Worm (Caenorhabditis elegans): ENCODE results near the gene C29A12.6.
A peak's percentile ranks its signal among the peaks of the same experiment; 100 is the strongest.

C29A12.6 gene

ce11 chrV:10807862-10808327 is 39.1 kb upstream of the C29A12.6 start, which contains the start of gene plrg-1 (continued):
- peak; percentile 17 for TF ChIP-seq nhr-77 (tag; optimal IDR thresholded peaks at IDR 0.05)
- TF ChIP-seq elt-2 (tag; optimal IDR thresholded peaks at IDR 0.05), result peak; percentile 79
- no peak for TF ChIP-seq nhr-28 (tag; optimal IDR thresholded peaks at IDR 0.05)
- TF ChIP-seq nfya-1 (tag; optimal IDR thresholded peaks at IDR 0.05; ENCODE audit: insufficient read depth), result peak; percentile 85
- peak; percentile 89 for TF ChIP-seq lin-39 (tag; optimal IDR thresholded peaks at IDR 0.05)
- TF ChIP-seq ztf-4 (tag; optimal IDR thresholded peaks at IDR 0.05), result no peak

ce11 chrV:10811763-10812162 is 35.2 kb upstream of the C29A12.6 start, which contains the start of gene C29A12.22:
Gene C29A12.22 (plus strand): TSS chrV:10812063.
- TF ChIP-seq ztf-4 (tag; optimal IDR thresholded peaks at IDR 0.05) (no peak), egl-5 (tag; optimal IDR thresholded peaks at IDR 0.05) (no peak), ceh-28 (tag; optimal IDR thresholded peaks at IDR 0.05) (no peak), fkh-2 (tag; optimal IDR thresholded peaks at IDR 0.05) (no peak), nhr-25 (tag; optimal IDR thresholded peaks at IDR 0.05) (no peak), mml-1 (tag; optimal IDR thresholded peaks at IDR 0.05) (no peak), mdl-1 (tag; optimal IDR thresholded peaks at IDR 0.05) (no peak)

- TF ChIP-seq elt-2 (tag; optimal IDR thresholded peaks at IDR 0.05), result peak; percentile 4
- TF ChIP-seq nfya-1 (tag; optimal IDR thresholded peaks at IDR 0.05; ENCODE audit: insufficient read depth), result peak; percentile 36
- TF ChIP-seq lsy-12 (tag; optimal IDR thresholded peaks at IDR 0.05), result no peak
- no peak for TF ChIP-seq mml-1 (tag; optimal IDR thresholded peaks at IDR 0.05)
- peak; percentile 34 for TF ChIP-seq nhr-25 (tag; optimal IDR thresholded peaks at IDR 0.05)
- TF ChIP-seq lin-15B (tag; optimal IDR thresholded peaks at IDR 0.05), result peak; percentile 44
These were observed 33.4 kb upstream of the C29A12.6 start, which contains the start of the genes C29A12.1 and lig-1 for ce11 chrV:10813425-10814156. Gene C29A12.1 (minus strand): TSS chrV:10813487. Gene lig-1 (plus strand): TSS chrV:10814106.

- TF ChIP-seq aly-2 (tag; optimal IDR thresholded peaks at IDR 0.05), result no peak
- no peak for TF ChIP-seq nhr-28 (tag; optimal IDR thresholded peaks at IDR 0.05)
- TF ChIP-seq lsy-12 (tag; optimal IDR thresholded peaks at IDR 0.05), result no peak
- TF ChIP-seq nhr-11 (tag; optimal IDR thresholded peaks at IDR 0.05), result no peak
- no peak for TF ChIP-seq R02D3.7 (tag; optimal IDR thresholded peaks at IDR 0.05)
- no peak for TF ChIP-seq tbx-2 (tag; optimal IDR thresholded peaks at IDR 0.05)
- no peak for TF ChIP-seq nhr-237 (tag; optimal IDR thresholded peaks at IDR 0.05)
These were observed 32.7 kb upstream of the C29A12.6 start for ce11 chrV:10814333-10814732.

ce11 chrV:10816831-10817230 is 30.2 kb upstream of the C29A12.6 start:
- TF ChIP-seq nhr-67 (tag; optimal IDR thresholded peaks at IDR 0.05) (no peak), fkh-10 (GFP tag; optimal IDR thresholded peaks at IDR 0.05) (peak; percentile 25), nhr-11 (tag; optimal IDR thresholded peaks at IDR 0.05) (no peak)

ce11 chrV:10818498-10818897 is 28.5 kb upstream of the C29A12.6 start:
- TF ChIP-seq egl-5 (tag; optimal IDR thresholded peaks at IDR 0.05) (no peak), lin-39 (tag; optimal IDR thresholded peaks at IDR 0.05) (no peak), egl-27 (tag; optimal IDR thresholded peaks at IDR 0.05) (no peak), daf-12 (tag; optimal IDR thresholded peaks at IDR 0.05) (no peak), elt-3 (tag; optimal IDR thresholded peaks at IDR 0.05) (no peak), aly-2 (tag; optimal IDR thresholded peaks at IDR 0.05) (no peak), R02D3.7 (tag; optimal IDR thresholded peaks at IDR 0.05) (no peak), nhr-25 (tag; optimal IDR thresholded peaks at IDR 0.05) (no peak), nfya-1 (tag; optimal IDR thresholded peaks at IDR 0.05; ENCODE audit: insufficient read depth) (no peak), nhr-237 (tag; optimal IDR thresholded peaks at IDR 0.05) (no peak), hmg-11 (tag; optimal IDR thresholded peaks at IDR 0.05) (no peak), sea-2 (GFP tag; optimal IDR thresholded peaks at IDR 0.05) (no peak), pqm-1 (tag; optimal IDR thresholded peaks at IDR 0.05) (no peak), tbx-2 (tag; optimal IDR thresholded peaks at IDR 0.05) (no peak), fos-1 (tag; optimal IDR thresholded peaks at IDR 0.05) (no peak), nhr-67 (tag; optimal IDR thresholded peaks at IDR 0.05) (no peak), unc-39 (tag; optimal IDR thresholded peaks at IDR 0.05) (no peak), pha-4 (tag; optimal IDR thresholded peaks at IDR 0.05) (no peak)
